Worm (Caenorhabditis elegans) whole organism, early embryonic: ENCODE results near the gene ZC504.1.

Experiments used
- B0310.2 ChIP-seq: sonication (generic microtip); optimal IDR thresholded peaks from 2 replicates; lab custom pipeline; 2016; ENCODE audit warnings: mild to moderate bottlenecking, missing genetic modification characterization, missing compliant biosample characterization
- F13C5.2 ChIP-seq: sonication (generic microtip); optimal IDR thresholded peaks from 2 replicates; lab custom pipeline; 2017; ENCODE audit warnings: mild to moderate bottlenecking, missing genetic modification characterization, inconsistent platforms, missing compliant biosample characterization
- aly-1 ChIP-seq: sonication (generic microtip); optimal IDR thresholded peaks from 2 replicates; lab custom pipeline; 2016; ENCODE audit warnings: missing genetic modification characterization, missing compliant biosample characterization
- ama-1 ChIP-seq: fragments of 150-350 bp; optimal IDR thresholded peaks from 2 replicates; lab custom pipeline; 2014
- ceh-13 ChIP-seq: fragments of 200-800 bp; sonication (Bioruptor generic); optimal IDR thresholded peaks from 2 replicates; lab custom pipeline; 2018; ENCODE audit warnings: mild to moderate bottlenecking, missing genetic modification characterization, missing compliant biosample characterization
- ceh-36 ChIP-seq: sonication (generic microtip); optimal IDR thresholded peaks from 2 replicates; lab custom pipeline; 2016; ENCODE audit warnings: missing genetic modification characterization, inconsistent platforms, missing compliant biosample characterization
- ets-7 ChIP-seq: sonication (generic microtip); optimal IDR thresholded peaks from 2 replicates; lab custom pipeline; 2016; ENCODE audit warnings: missing genotype, missing genetic modification characterization, missing compliant biosample characterization
- flt-1 ChIP-seq: fragments of 200-800 bp; sonication (Bioruptor generic); IDR thresholded peaks from 2 replicates; pipeline ENCODE4 v1.3.6; 2022; ENCODE audit warnings: missing genetic modification characterization, missing compliant biosample characterization
- hmbx-1 ChIP-seq: sonication (generic microtip); optimal IDR thresholded peaks from 2 replicates; lab custom pipeline; 2016; ENCODE audit warnings: mild to moderate bottlenecking, missing genetic modification characterization, missing compliant biosample characterization
- hmg-4 ChIP-seq: fragments of 200-800 bp; sonication (Bioruptor generic); optimal IDR thresholded peaks from 2 replicates; lab custom pipeline; 2018; ENCODE audit warnings: mild to moderate bottlenecking, missing genetic modification characterization, missing compliant biosample characterization
- hnd-1 ChIP-seq: sonication (generic microtip); optimal IDR thresholded peaks from 2 replicates; lab custom pipeline; 2016; ENCODE audit warnings: missing genetic modification characterization, missing compliant biosample characterization
- pes-1 ChIP-seq: fragments of 200-800 bp; sonication (Bioruptor generic); IDR thresholded peaks from 2 replicates; pipeline ENCODE4 v1.3.6; 2022; ENCODE audit warnings: missing genetic modification reagents, missing genetic modification characterization, missing compliant biosample characterization
- scrt-1 ChIP-seq: fragments of 200-800 bp; sonication (Bioruptor generic); IDR thresholded peaks from 2 replicates; pipeline ENCODE4 v1.3.6; 2022; ENCODE audit warnings: missing genetic modification characterization, missing compliant biosample characterization
- sea-1 ChIP-seq: fragments of 200-800 bp; sonication (Bioruptor generic); conservative IDR thresholded peaks from 2 replicates; pipeline ENCODE4 v1.3.6; 2022; ENCODE audit warnings: missing genetic modification characterization, missing compliant biosample characterization
- tbx-11 ChIP-seq: fragments of 200-800 bp; sonication (Bioruptor generic); IDR thresholded peaks from 2 replicates; pipeline ENCODE4 v1.3.6; 2022; ENCODE audit warnings: missing genetic modification characterization, missing compliant biosample characterization
- tbx-37 ChIP-seq: fragments of 200-800 bp; sonication (Bioruptor generic); conservative IDR thresholded peaks from 2 replicates; pipeline ENCODE4 v1.3.6; 2022; ENCODE audit warnings: missing genetic modification reagents, missing genetic modification characterization, missing compliant biosample characterization
- tra-4 ChIP-seq: sonication (generic microtip); optimal IDR thresholded peaks from 2 replicates; lab custom pipeline; 2017; ENCODE audit warnings: missing genetic modification characterization, missing compliant biosample characterization

ZC504.1 gene

DNA sequence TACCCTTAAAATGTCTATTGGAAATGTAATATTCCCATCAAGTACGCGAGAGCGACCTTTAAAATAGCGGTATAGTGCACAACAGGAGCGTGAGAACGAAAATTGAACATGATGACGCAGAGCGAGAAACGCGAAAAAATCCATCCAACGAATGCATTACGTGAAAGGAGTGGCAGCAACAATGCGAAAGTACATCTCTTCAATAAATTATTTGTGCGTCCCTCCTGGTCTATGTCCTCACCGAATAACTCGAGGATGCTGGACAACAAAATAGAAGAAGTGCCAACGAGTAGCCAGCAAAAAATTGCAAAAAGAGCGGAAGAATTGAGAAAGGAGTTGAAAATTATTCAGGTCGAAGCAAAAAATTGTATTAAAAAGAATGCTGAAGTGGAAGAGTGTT, 26.9 kb downstream of the ZC504.1 start:
- TF ChIP-seq hmg-4 (GFP tag; lab: Kevin White, UChicago) (no peak), ets-7 (tag; lab: Kevin White, UChicago) (no peak), scrt-1 (GFP tag; lab: Robert Waterston, UW) (no peak), F13C5.2 (no peak), hnd-1 (tag; lab: Kevin White, UChicago) (no peak), tra-4 (tag; lab: Kevin White, UChicago) (no peak), pes-1 (no peak), tbx-37 (no peak), hmbx-1 (tag; lab: Kevin White, UChicago) (no peak), ama-1 (lab: Kevin White, UChicago) (no peak)

- TF ChIP-seq ets-7 (tag; lab: Kevin White, UChicago) (peak; percentile 71), pes-1 (no peak), hmg-4 (GFP tag; lab: Kevin White, UChicago) (peak; percentile 92), F13C5.2 (peak; percentile 58), flt-1 (GFP tag; lab: Robert Waterston, UW) (peak; percentile 3; the same call in 1 of the 2 replicates), ceh-13 (GFP tag; lab: Kevin White, UChicago) (no peak)
Measured at ce11 chrX:10435492-10435939, 28.6 kb downstream of the ZC504.1 start.

- TF ChIP-seq sea-1 (no peak), ceh-13 (GFP tag; lab: Kevin White, UChicago) (no peak), F13C5.2 (no peak), pes-1 (no peak), hmg-4 (GFP tag; lab: Kevin White, UChicago) (no peak)
Measured at ce11 chrX:10437421-10437820, 30.5 kb downstream of the ZC504.1 start.

DNA sequence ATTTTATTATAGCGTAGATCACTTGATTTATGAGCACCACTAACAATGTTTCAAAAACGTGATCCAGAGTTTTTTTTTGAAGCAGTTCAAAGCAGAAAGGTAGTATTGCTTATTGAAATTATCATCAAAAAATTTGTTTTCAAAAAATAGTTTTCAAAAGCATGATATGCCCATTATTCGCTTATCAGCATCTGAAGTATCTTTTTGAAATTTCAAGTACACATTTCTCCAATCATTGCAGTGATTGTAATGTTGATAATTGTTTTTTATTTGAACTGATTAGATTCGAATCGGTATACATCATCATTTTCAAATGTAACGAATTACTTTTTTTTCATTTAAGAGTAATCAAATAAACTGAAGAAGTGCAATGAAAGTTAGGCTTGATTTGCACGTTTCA, 33.8 kb downstream of the ZC504.1 start:
- TF ChIP-seq sea-1: no peak
- no peak for TF ChIP-seq B0310.2 (tag; lab: Kevin White, UChicago)
- TF ChIP-seq tbx-11: no peak
- TF ChIP-seq flt-1 (GFP tag; lab: Robert Waterston, UW): no peak
- no peak for TF ChIP-seq hnd-1 (tag; lab: Kevin White, UChicago)
- TF ChIP-seq scrt-1 (GFP tag; lab: Robert Waterston, UW): no peak
- no peak for TF ChIP-seq hmbx-1 (tag; lab: Kevin White, UChicago)
- no peak for TF ChIP-seq ceh-13 (GFP tag; lab: Kevin White, UChicago)
- TF ChIP-seq F13C5.2: no peak
- no peak for TF ChIP-seq ets-7 (tag; lab: Kevin White, UChicago)

DNA sequence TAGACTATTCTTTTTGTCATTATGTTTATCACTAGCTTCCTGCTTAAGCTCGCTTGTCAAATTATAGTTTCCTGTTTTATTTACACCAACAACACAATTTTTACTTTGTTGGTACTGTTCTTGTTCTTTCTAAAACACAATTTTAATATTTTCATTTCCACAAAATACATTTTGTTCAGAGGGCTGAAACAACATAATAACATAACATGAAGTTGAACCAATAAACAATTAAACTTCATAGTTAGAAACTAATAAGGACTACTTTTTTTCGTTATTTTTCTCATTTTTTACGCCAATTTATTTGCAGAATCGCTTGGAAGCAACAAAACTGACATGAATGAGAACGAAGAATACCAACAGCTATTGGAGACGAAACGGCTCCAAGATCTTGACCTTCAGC, 36.9 kb downstream of the ZC504.1 start, which contains the start of gene C39B10.3:
Gene C39B10.3 (plus strand): TSS at position 301 of the 400 bp plus-strand sequence.
- TF ChIP-seq ceh-36 (tag; lab: Kevin White, UChicago): no peak
- TF ChIP-seq ets-7 (tag; lab: Kevin White, UChicago): no peak
- no peak for TF ChIP-seq hmbx-1 (tag; lab: Kevin White, UChicago)
- TF ChIP-seq hmg-4 (GFP tag; lab: Kevin White, UChicago): no peak
- no peak for TF ChIP-seq ceh-13 (GFP tag; lab: Kevin White, UChicago)
- TF ChIP-seq sea-1: no peak
- TF ChIP-seq tbx-11: no peak
- TF ChIP-seq pes-1: no peak

DNA sequence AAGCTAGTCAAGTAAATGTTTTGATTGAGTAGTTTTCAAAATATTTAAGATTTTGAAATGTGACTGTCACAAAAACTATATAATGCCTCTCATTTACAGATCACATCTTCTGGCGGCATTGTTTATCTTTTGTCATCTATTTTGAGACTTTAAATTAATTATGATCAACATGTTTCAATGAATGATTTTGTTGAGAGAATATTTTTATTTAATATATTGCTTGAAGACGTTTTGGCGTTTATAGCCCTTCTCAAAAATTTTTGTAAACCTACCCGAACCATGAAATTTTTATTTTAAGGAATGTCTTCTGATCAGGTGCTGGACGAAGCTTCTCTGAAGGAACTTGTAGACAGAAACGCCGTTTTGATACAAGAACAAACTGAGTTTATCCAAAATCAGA, 37.8 kb downstream of the ZC504.1 start, which contains the start of gene C39B10.4:
Gene C39B10.4 (plus strand): TSS at position 301 of the 400 bp plus-strand sequence.
- TF ChIP-seq pes-1 (no peak), aly-1 (tag; lab: Kevin White, UChicago) (no peak), ama-1 (lab: Kevin White, UChicago) (no peak), sea-1 (no peak), F13C5.2 (no peak), hmbx-1 (tag; lab: Kevin White, UChicago) (no peak), B0310.2 (tag; lab: Kevin White, UChicago) (no peak), flt-1 (GFP tag; lab: Robert Waterston, UW) (no peak), ets-7 (tag; lab: Kevin White, UChicago) (no peak), ceh-13 (GFP tag; lab: Kevin White, UChicago) (no peak), tra-4 (tag; lab: Kevin White, UChicago) (no peak), tbx-11 (no peak), hnd-1 (tag; lab: Kevin White, UChicago) (no peak), scrt-1 (GFP tag; lab: Robert Waterston, UW) (no peak), ceh-36 (tag; lab: Kevin White, UChicago) (no peak), tbx-37 (no peak), hmg-4 (GFP tag; lab: Kevin White, UChicago) (no peak)

DNA sequence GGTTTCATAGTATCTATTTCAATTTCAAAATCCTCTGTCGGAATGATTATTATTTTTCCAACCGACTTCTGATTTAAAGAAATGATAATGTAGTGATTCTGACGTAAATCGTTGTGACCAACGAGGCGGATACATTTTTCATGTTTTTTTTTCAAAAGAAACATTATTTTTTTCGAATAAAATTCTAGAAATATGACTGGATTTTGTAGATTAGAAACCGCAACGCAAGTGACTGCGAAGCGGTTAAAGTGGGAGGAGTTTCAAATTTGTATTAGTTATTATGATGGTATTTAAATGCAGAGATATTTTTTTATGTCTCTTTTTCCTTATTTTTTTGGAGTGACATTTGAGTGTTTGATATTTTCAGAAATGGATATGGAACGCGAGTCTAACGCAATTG, 40.0 kb downstream of the ZC504.1 start, which contains the start of gene C39B10.5:
Gene C39B10.5 (plus strand): TSS at position 362 of the 400 bp plus-strand sequence.
- no peak for TF ChIP-seq scrt-1 (GFP tag; lab: Robert Waterston, UW)
- TF ChIP-seq B0310.2 (tag; lab: Kevin White, UChicago): no peak
- TF ChIP-seq tbx-11: no peak
- no peak for TF ChIP-seq hmbx-1 (tag; lab: Kevin White, UChicago)
- no peak for TF ChIP-seq F13C5.2
- no peak for TF ChIP-seq ceh-36 (tag; lab: Kevin White, UChicago)
- TF ChIP-seq tra-4 (tag; lab: Kevin White, UChicago): no peak
- no peak for TF ChIP-seq ets-7 (tag; lab: Kevin White, UChicago)
- TF ChIP-seq tbx-37: no peak
- no peak for TF ChIP-seq aly-1 (tag; lab: Kevin White, UChicago)
- TF ChIP-seq hnd-1 (tag; lab: Kevin White, UChicago): no peak
- no peak for TF ChIP-seq flt-1 (GFP tag; lab: Robert Waterston, UW)
- no peak for TF ChIP-seq sea-1

DNA sequence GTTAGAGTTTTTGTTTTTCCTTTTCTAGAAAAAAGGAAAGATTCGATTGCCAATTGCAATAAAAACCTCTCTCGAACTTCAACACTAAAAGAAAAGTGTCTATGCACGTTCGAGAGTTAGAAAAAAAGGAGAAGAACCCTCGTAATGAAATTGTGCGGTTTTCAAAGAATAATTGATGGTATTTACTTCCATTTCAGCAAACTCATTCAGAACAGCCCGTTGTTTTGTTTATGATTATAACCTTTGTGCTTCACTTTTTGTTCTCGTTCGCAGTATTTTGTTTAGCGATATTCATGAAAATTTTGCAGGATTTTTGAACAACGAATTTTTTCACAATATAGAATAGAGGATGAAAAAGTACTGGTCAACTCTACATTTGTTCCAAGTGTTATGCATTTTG, 47.0 kb downstream of the ZC504.1 start, which contains the start of gene lgc-41:
Gene lgc-41 (plus strand): TSS at position 301 of the 400 bp plus-strand sequence.
- TF ChIP-seq B0310.2 (tag; lab: Kevin White, UChicago) (no peak), hnd-1 (tag; lab: Kevin White, UChicago) (no peak), tbx-11 (no peak), tra-4 (tag; lab: Kevin White, UChicago) (no peak), ceh-13 (GFP tag; lab: Kevin White, UChicago) (no peak), ceh-36 (tag; lab: Kevin White, UChicago) (no peak), tbx-37 (no peak), aly-1 (tag; lab: Kevin White, UChicago) (no peak), hmbx-1 (tag; lab: Kevin White, UChicago) (no peak), scrt-1 (GFP tag; lab: Robert Waterston, UW) (no peak), F13C5.2 (no peak), ets-7 (tag; lab: Kevin White, UChicago) (no peak), pes-1 (no peak), ama-1 (lab: Kevin White, UChicago) (no peak), hmg-4 (GFP tag; lab: Kevin White, UChicago) (no peak), flt-1 (GFP tag; lab: Robert Waterston, UW) (no peak)
